Worm (Caenorhabditis elegans): ENCODE data around the gene col-155.
A peak's percentile ranks its signal among the peaks of the same experiment; 100 is the strongest.

Gene col-155

DNA sequence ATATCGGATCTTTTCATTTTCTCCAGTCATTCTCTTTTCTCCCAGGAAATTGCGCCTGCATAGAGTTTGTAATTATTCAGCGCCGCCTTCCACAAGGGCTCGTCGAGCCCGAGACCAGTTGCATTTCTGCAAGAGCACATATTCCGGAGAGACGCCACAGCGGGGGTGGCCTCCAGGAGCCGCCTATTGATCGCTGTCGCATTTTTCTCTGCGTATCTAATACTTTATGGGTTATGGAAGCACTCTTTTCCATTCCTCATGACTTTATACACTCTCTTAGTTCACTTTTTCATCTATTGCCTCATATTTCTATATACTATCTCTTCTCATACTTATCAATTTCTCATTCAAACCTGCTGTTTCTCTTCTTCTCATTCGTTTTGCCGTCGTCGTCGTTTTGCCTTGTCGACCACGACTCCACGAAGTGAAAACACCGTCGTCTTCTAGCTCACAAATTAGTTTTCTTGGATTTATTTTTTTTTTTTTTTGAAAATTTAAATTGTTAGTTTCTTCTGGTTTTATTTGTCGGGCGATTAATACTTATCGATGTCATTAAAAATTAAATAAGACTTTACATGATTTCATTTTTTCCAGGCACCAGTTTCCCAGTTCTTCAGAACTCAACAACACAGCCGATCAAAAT is 14.4 kb downstream of the col-155 start, which contains the start of gene cnb-1 (continued):
- TF ChIP-seq lim-7 (GFP tag; IDR thresholded peaks at IDR 0.05): no peak
- no peak for TF ChIP-seq lir-3 (tag; optimal IDR thresholded peaks at IDR 0.05)
- TF ChIP-seq madf-9 (GFP tag; conservative IDR thresholded peaks at IDR 0.05): no peak
- TF ChIP-seq skn-1 (tag; optimal IDR thresholded peaks at IDR 0.05): no peak
- no peak for TF ChIP-seq ceh-62 (tag; optimal IDR thresholded peaks at IDR 0.05)
- no peak for TF ChIP-seq lin-15B (tag; optimal IDR thresholded peaks at IDR 0.05)
- TF ChIP-seq nhr-76 (tag; optimal IDR thresholded peaks at IDR 0.05): no peak
- no peak for TF ChIP-seq hlh-11 (tag; optimal IDR thresholded peaks at IDR 0.05)
- TF ChIP-seq ceh-28 (tag; optimal IDR thresholded peaks at IDR 0.05): peak; percentile 51
- TF ChIP-seq ztf-7 (tag; optimal IDR thresholded peaks at IDR 0.05): peak; percentile 56
- TF ChIP-seq spr-1 (tag; optimal IDR thresholded peaks at IDR 0.05): peak; percentile 3
- TF ChIP-seq nhr-6 (tag; optimal IDR thresholded peaks at IDR 0.05): no peak
- no peak for TF ChIP-seq saeg-2 (GFP tag; IDR thresholded peaks at IDR 0.05)
- no peak for TF ChIP-seq aly-2 (tag; optimal IDR thresholded peaks at IDR 0.05)
- TF ChIP-seq ctbp-1 (GFP tag; IDR thresholded peaks at IDR 0.05): 0 out of 2 replicates have a peak, but pooled peaks have one; percentile 59
- TF ChIP-seq ceh-44 (GFP tag; IDR thresholded peaks at IDR 0.05): no peak
- TF ChIP-seq lin-39 (tag; optimal IDR thresholded peaks at IDR 0.05): no peak
- TF ChIP-seq fos-1 (tag; optimal IDR thresholded peaks at IDR 0.05): no peak
- TF ChIP-seq nhr-28 (tag; optimal IDR thresholded peaks at IDR 0.05): peak; percentile 6
- no peak for TF ChIP-seq duxl-1 (tag; optimal IDR thresholded peaks at IDR 0.05; ENCODE audit: poor library complexity)
- TF ChIP-seq jun-1 (tag; optimal IDR thresholded peaks at IDR 0.05): no peak
- TF ChIP-seq unc-62 (GFP tag; optimal IDR thresholded peaks at IDR 0.05 in 1 of 2): peak in 1 of 2 experiments; percentile 91
- TF ChIP-seq unc-62 (tag; optimal IDR thresholded peaks at IDR 0.05): no peak
- TF ChIP-seq F44E2.7 (GFP tag; IDR thresholded peaks at IDR 0.05): no peak
- no peak for TF ChIP-seq nhr-48 (tag; optimal IDR thresholded peaks at IDR 0.05)
- TF ChIP-seq T26A8.4 (GFP tag; IDR thresholded peaks at IDR 0.05): 0 out of 2 replicates have a peak, but pooled peaks have one; percentile 36
- TF ChIP-seq mes-2 (tag; optimal IDR thresholded peaks at IDR 0.05; ENCODE audit: poor library complexity, severe bottlenecking): peak; percentile 29
- no peak for TF ChIP-seq nhr-111 (GFP tag; optimal IDR thresholded peaks at IDR 0.05)
- TF ChIP-seq nhr-25 (tag; optimal IDR thresholded peaks at IDR 0.05; ENCODE audit: borderline replicate concordance, insufficient read depth): no peak
- TF ChIP-seq dmd-9 (GFP tag; IDR thresholded peaks at IDR 0.05): no peak
- peak; percentile 29 for TF ChIP-seq lin-38 (GFP tag; IDR thresholded peaks at IDR 0.05)
- TF ChIP-seq T20F7.1 (GFP tag; optimal IDR thresholded peaks at IDR 0.05): no peak
- no peak for TF ChIP-seq tag-97 (GFP tag; IDR thresholded peaks at IDR 0.05)
- TF ChIP-seq snpc-4 (tag; optimal IDR thresholded peaks at IDR 0.05): no peak
- peak; percentile 19 for TF ChIP-seq pqm-1 (tag; optimal IDR thresholded peaks at IDR 0.05)
- TF ChIP-seq nhr-10 (tag; optimal IDR thresholded peaks at IDR 0.05): no peak
- TF ChIP-seq lin-1 (GFP tag; IDR thresholded peaks at IDR 0.05): no peak
- TF ChIP-seq lsy-2 (tag; optimal IDR thresholded peaks at IDR 0.05): peak in 1 of 2 experiments; percentile 79
- TF ChIP-seq rbr-2 (tag; optimal IDR thresholded peaks at IDR 0.05): peak; percentile 77
- no peak for TF ChIP-seq R02D3.7 (tag; optimal IDR thresholded peaks at IDR 0.05)
- no peak for TF ChIP-seq mxl-3 (GFP tag; optimal IDR thresholded peaks at IDR 0.05)
- no peak for TF ChIP-seq ceh-32 (tag; optimal IDR thresholded peaks at IDR 0.05; ENCODE audit: poor library complexity)
- peak; percentile 14 for TF ChIP-seq ces-1 (GFP tag; optimal IDR thresholded peaks at IDR 0.05)
- TF ChIP-seq nhr-11 (tag; optimal IDR thresholded peaks at IDR 0.05): peak; percentile 24
- TF ChIP-seq ztf-11 (tag; optimal IDR thresholded peaks at IDR 0.05): no peak
- no peak for TF ChIP-seq daf-8 (GFP tag; IDR thresholded peaks at IDR 0.05)
- no peak for TF ChIP-seq nhr-237 (tag; optimal IDR thresholded peaks at IDR 0.05)
- peak in 1 of 2 experiments; percentile 61 for TF ChIP-seq hif-1 (tag; optimal IDR thresholded peaks at IDR 0.05)
- no peak for TF ChIP-seq zip-2 (tag; optimal IDR thresholded peaks at IDR 0.05)
- no peak for TF ChIP-seq daf-16 (GFP tag; optimal IDR thresholded peaks at IDR 0.05)
- TF ChIP-seq daf-16 (tag; optimal IDR thresholded peaks at IDR 0.05): peak; percentile 49
- TF ChIP-seq dpl-1 (GFP tag; optimal IDR thresholded peaks at IDR 0.05): no peak

Data from whole organism, L4 larva.